Fruit fly (Drosophila melanogaster) S2 (cell line): ENCODE measurements around the gene CG33920.

Experiments
- CG8478 ChIP-seq: fragments of >200 bp; optimal IDR thresholded peaks from 2 replicates; lab custom pipeline; 2018
- CTCF ChIP-seq, 2 experiments: fragments of >200 bp; optimal IDR thresholded peaks; 2 replicates each; lab custom pipeline; 2018

- TF ChIP-seq CG8478 (lab: Kevin White, UChicago): no peak
- no peak for TF ChIP-seq CTCF (optimal IDR thresholded peaks at IDR 0.05; lab: Kevin White, UChicago)
Measured at dm6 chr3R:31048629-31049028, 3.7 kb upstream of the CG33920 start, which contains the start of gene Alp4.
